Worm (Caenorhabditis elegans) whole organism, L1 larva: ENCODE data around the gene F18C5.5.

Experiments
- ama-1 ChIP-seq: fragments of 150-350 bp; optimal IDR thresholded peaks from 2 replicates; lab custom pipeline; 2014
- egl-27 ChIP-seq, 2 experiments: fragments of 150-350 bp in 1 of 2; sonication (generic microtip); optimal IDR thresholded peaks; 3 replicates each; lab custom pipeline; 2017 to 2018; ENCODE audit warnings: missing biosample characterization in 2 of 2, missing genetic modification characterization in 2 of 2, missing genetic modification reagents in 2 of 2
- lin-35 ChIP-seq, 2 experiments: fragments of 150-350 bp; optimal IDR thresholded peaks; 2 replicates each; lab custom pipeline; 2014; ENCODE audit warnings: missing biosample characterization in 2 of 2, missing genetic modification characterization in 2 of 2, missing genetic modification reagents in 2 of 2
- nhr-11 ChIP-seq: fragments of 150-350 bp; optimal IDR thresholded peaks from 2 replicates; lab custom pipeline; 2014; ENCODE audit warnings: missing biosample characterization, missing genetic modification characterization
- rnt-1 ChIP-seq: sonication (generic microtip); optimal IDR thresholded peaks from 2 replicates; lab custom pipeline; 2016; ENCODE audit warnings: mild to moderate bottlenecking, missing genetic modification characterization, moderate library complexity, missing compliant biosample characterization

- no peak for TF ChIP-seq egl-27 (tag; optimal IDR thresholded peaks at IDR 0.05; lab: Kevin White, UChicago)
- no peak for TF ChIP-seq ama-1 (lab: Kevin White, UChicago)
- no peak for TF ChIP-seq rnt-1
- no peak for TF ChIP-seq lin-35 (GFP tag; optimal IDR thresholded peaks at IDR 0.05; lab: Kevin White, UChicago)
- TF ChIP-seq nhr-11, result no peak
Observed at ce11 chrII:6568707-6569106, 2.2 kb upstream of the F18C5.5 start, which contains the start of gene sra-27.
